Worm (Caenorhabditis elegans): ENCODE measurements around the gene mpdu-1.
"Not testable (repeated sequence)": the region's sequence is repeated elsewhere in the genome, so short reads cannot be mapped to it uniquely, and the experiment has no call there.

Gene mpdu-1

ce11 chrV:8358702-8359101 is 261 bp downstream of the mpdu-1 start:
- no peak for TF ChIP-seq ztf-23 (GFP tag; IDR thresholded peaks at IDR 0.05)
- TF ChIP-seq ref-1 (GFP tag; conservative IDR thresholded peaks at IDR 0.05): no peak
- no peak for TF ChIP-seq cog-1 (tag; optimal IDR thresholded peaks at IDR 0.05)
- no peak for TF ChIP-seq flt-1 (GFP tag; IDR thresholded peaks at IDR 0.05)
- no peak for TF ChIP-seq tab-1 (GFP tag; IDR thresholded peaks at IDR 0.05)
- TF ChIP-seq klf-2 (GFP tag; conservative IDR thresholded peaks at IDR 0.05): no peak
- TF ChIP-seq T22C8.4 (GFP tag; IDR thresholded peaks at IDR 0.05): no peak
- no peak for TF ChIP-seq med-1 (GFP tag; optimal IDR thresholded peaks at IDR 0.05; ENCODE audit: insufficient read depth)
- no peak for TF ChIP-seq ztf-29 (GFP tag; IDR thresholded peaks at IDR 0.05)

ce11 chrV:8357756-8358155 is 1.2 kb downstream of the mpdu-1 start:
- no peak for TF ChIP-seq tab-1 (GFP tag; IDR thresholded peaks at IDR 0.05)
- no peak for TF ChIP-seq klf-2 (GFP tag; conservative IDR thresholded peaks at IDR 0.05)
- TF ChIP-seq ref-1 (GFP tag; conservative IDR thresholded peaks at IDR 0.05): no peak
- TF ChIP-seq cog-1 (tag; optimal IDR thresholded peaks at IDR 0.05): no peak
- no peak for TF ChIP-seq ztf-23 (GFP tag; IDR thresholded peaks at IDR 0.05)
- TF ChIP-seq flt-1 (GFP tag; IDR thresholded peaks at IDR 0.05): no peak
- TF ChIP-seq med-1 (GFP tag; optimal IDR thresholded peaks at IDR 0.05; ENCODE audit: insufficient read depth): no peak
- no peak for TF ChIP-seq T22C8.4 (GFP tag; IDR thresholded peaks at IDR 0.05)
- no peak for TF ChIP-seq ztf-29 (GFP tag; IDR thresholded peaks at IDR 0.05)

- TF ChIP-seq cog-1 (tag; optimal IDR thresholded peaks at IDR 0.05) (no peak), ztf-29 (GFP tag; IDR thresholded peaks at IDR 0.05) (no peak), tab-1 (GFP tag; IDR thresholded peaks at IDR 0.05) (no peak), ref-1 (GFP tag; conservative IDR thresholded peaks at IDR 0.05) (no peak), T22C8.4 (GFP tag; IDR thresholded peaks at IDR 0.05) (no peak), ztf-23 (GFP tag; IDR thresholded peaks at IDR 0.05) (no peak), med-1 (GFP tag; optimal IDR thresholded peaks at IDR 0.05; ENCODE audit: insufficient read depth) (no peak), flt-1 (GFP tag; IDR thresholded peaks at IDR 0.05) (no peak), klf-2 (GFP tag; conservative IDR thresholded peaks at IDR 0.05) (no peak)
Observed at ce11 chrV:8355435-8356212, 3.3 kb downstream of the mpdu-1 start, which contains the start of gene mom-2. Gene mom-2, plus strand, starts transcription at chrV:8355988.

ce11 chrV:8351371-8351770 is 7.6 kb downstream of the mpdu-1 start, which contains the start of gene srsx-22:
Gene srsx-22, plus strand, starts transcription at chrV:8351671.
- TF ChIP-seq med-1 (GFP tag; optimal IDR thresholded peaks at IDR 0.05; ENCODE audit: insufficient read depth): no peak
- TF ChIP-seq ztf-29 (GFP tag; IDR thresholded peaks at IDR 0.05): no peak
- no peak for TF ChIP-seq ztf-23 (GFP tag; IDR thresholded peaks at IDR 0.05)
- no peak for TF ChIP-seq cog-1 (tag; optimal IDR thresholded peaks at IDR 0.05)
- no peak for TF ChIP-seq tab-1 (GFP tag; IDR thresholded peaks at IDR 0.05)
- TF ChIP-seq T22C8.4 (GFP tag; IDR thresholded peaks at IDR 0.05): no peak
- TF ChIP-seq ref-1 (GFP tag; conservative IDR thresholded peaks at IDR 0.05): no peak
- TF ChIP-seq klf-2 (GFP tag; conservative IDR thresholded peaks at IDR 0.05): no peak
- TF ChIP-seq flt-1 (GFP tag; IDR thresholded peaks at IDR 0.05): no peak

ce11 chrV:8349950-8350349 is 9.0 kb downstream of the mpdu-1 start:
- no peak for TF ChIP-seq cog-1 (tag; optimal IDR thresholded peaks at IDR 0.05)
- TF ChIP-seq klf-2 (GFP tag; conservative IDR thresholded peaks at IDR 0.05): no peak
- TF ChIP-seq tab-1 (GFP tag; IDR thresholded peaks at IDR 0.05): no peak
- TF ChIP-seq med-1 (GFP tag; optimal IDR thresholded peaks at IDR 0.05; ENCODE audit: insufficient read depth): no peak
- no peak for TF ChIP-seq ztf-23 (GFP tag; IDR thresholded peaks at IDR 0.05)
- no peak for TF ChIP-seq ztf-29 (GFP tag; IDR thresholded peaks at IDR 0.05)
- no peak for TF ChIP-seq T22C8.4 (GFP tag; IDR thresholded peaks at IDR 0.05)
- no peak for TF ChIP-seq flt-1 (GFP tag; IDR thresholded peaks at IDR 0.05)

- peak; percentile 72 for TF ChIP-seq cog-1 (tag; optimal IDR thresholded peaks at IDR 0.05)
- TF ChIP-seq ztf-23 (GFP tag; IDR thresholded peaks at IDR 0.05): peak; percentile 65; the same call in 1 of the 2 replicates
- peak; percentile 48; the same call in 1 of the 2 replicates for TF ChIP-seq flt-1 (GFP tag; IDR thresholded peaks at IDR 0.05)
- no peak for TF ChIP-seq klf-2 (GFP tag; conservative IDR thresholded peaks at IDR 0.05)
- TF ChIP-seq med-1 (GFP tag; optimal IDR thresholded peaks at IDR 0.05; ENCODE audit: insufficient read depth): no peak
- TF ChIP-seq ztf-29 (GFP tag; IDR thresholded peaks at IDR 0.05): no peak
- TF ChIP-seq T22C8.4 (GFP tag; IDR thresholded peaks at IDR 0.05): no peak
- no peak for TF ChIP-seq ref-1 (GFP tag; conservative IDR thresholded peaks at IDR 0.05)
Observed at ce11 chrV:8348959-8349389, 10.0 kb downstream of the mpdu-1 start.

- no peak for TF ChIP-seq med-1 (GFP tag; optimal IDR thresholded peaks at IDR 0.05; ENCODE audit: insufficient read depth)
- TF ChIP-seq ztf-23 (GFP tag; IDR thresholded peaks at IDR 0.05): no peak
- TF ChIP-seq T22C8.4 (GFP tag; IDR thresholded peaks at IDR 0.05): no peak
- TF ChIP-seq tab-1 (GFP tag; IDR thresholded peaks at IDR 0.05): no peak
- no peak for TF ChIP-seq ztf-29 (GFP tag; IDR thresholded peaks at IDR 0.05)
- no peak for TF ChIP-seq cog-1 (tag; optimal IDR thresholded peaks at IDR 0.05)
- TF ChIP-seq klf-2 (GFP tag; conservative IDR thresholded peaks at IDR 0.05): no peak
- no peak for TF ChIP-seq ref-1 (GFP tag; conservative IDR thresholded peaks at IDR 0.05)
- no peak for TF ChIP-seq flt-1 (GFP tag; IDR thresholded peaks at IDR 0.05)
Observed at ce11 chrV:8345436-8345835, 13.5 kb downstream of the mpdu-1 start, which contains the start of gene C08D8.1. Gene C08D8.1, plus strand, starts transcription at chrV:8345759.

DNA sequence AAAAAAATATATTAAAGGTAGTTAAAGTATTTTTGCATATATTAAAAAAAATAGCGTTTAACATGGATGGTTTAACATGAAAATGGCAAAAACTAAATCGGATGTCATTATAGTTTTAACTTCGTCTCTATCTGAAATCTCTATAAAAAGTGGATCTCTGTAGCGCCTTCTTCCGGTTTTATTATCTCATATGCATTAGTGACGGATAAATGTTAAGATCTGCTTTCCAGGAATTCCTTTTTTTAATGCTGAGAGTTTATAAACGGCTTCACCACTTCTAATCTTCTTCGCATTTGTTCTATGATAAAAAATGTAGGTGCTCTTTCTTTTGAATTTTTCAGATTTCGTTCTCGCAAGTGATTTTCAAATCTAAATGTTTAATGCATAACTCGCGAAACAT is 16.5 kb downstream of the mpdu-1 start:
- TF ChIP-seq tab-1 (GFP tag; IDR thresholded peaks at IDR 0.05) (no peak), klf-2 (GFP tag; conservative IDR thresholded peaks at IDR 0.05) (no peak), cog-1 (tag; optimal IDR thresholded peaks at IDR 0.05) (no peak), T22C8.4 (GFP tag; IDR thresholded peaks at IDR 0.05) (no peak)

DNA sequence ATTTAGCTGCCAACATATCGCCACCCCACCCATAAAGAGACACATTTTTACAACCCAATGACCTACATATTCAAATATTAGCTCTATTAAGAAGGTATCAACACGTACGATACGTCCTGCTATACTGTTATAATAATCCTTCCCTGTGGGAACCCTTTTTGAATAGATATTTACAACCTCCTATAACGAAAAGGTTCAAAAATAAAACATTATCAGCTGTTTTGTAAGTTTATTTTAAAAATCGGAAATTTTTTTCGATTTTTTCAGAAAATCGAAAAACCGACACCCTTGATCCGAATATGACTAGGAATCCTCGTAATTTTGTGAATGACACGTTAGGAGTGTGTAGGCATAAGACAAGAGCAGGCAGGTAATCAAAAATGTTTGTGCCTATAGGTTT is 18.0 kb downstream of the mpdu-1 start, which contains the start of gene C08D8.7:
Gene C08D8.7, plus strand, starts transcription at position 301 of the 400 bp plus-strand sequence.
- not testable (repeated sequence) for TF ChIP-seq klf-2 (GFP tag; conservative IDR thresholded peaks at IDR 0.05); ztf-29 (GFP tag; IDR thresholded peaks at IDR 0.05); ref-1 (GFP tag; conservative IDR thresholded peaks at IDR 0.05)

Data from whole organism, midembryonic.